Worm (Caenorhabditis elegans): ENCODE measurements around the gene C49G7.13.

- TF ChIP-seq sdz-38 (tag; optimal IDR thresholded peaks at IDR 0.05) (no peak), ceh-27 (GFP tag; optimal IDR thresholded peaks at IDR 0.05) (no peak), snpc-4 (GFP tag; optimal IDR thresholded peaks at IDR 0.05) (no peak), snpc-4 (tag; optimal IDR thresholded peaks at IDR 0.05) (no peak), Y95B8A.8 (GFP tag; IDR thresholded peaks at IDR 0.05) (no peak), unc-62 (GFP tag; optimal IDR thresholded peaks at IDR 0.05) (no peak)
These were observed 11.6 kb downstream of the C49G7.13 start, which contains the start of gene srh-169 for ce11 chrV:4047541-4047940.

Measured in whole organism, young adult.